Fruit fly (Drosophila melanogaster): ENCODE data around the gene Hsp27.
A peak's percentile ranks its signal among the peaks of the same experiment; 100 is the strongest.

Hsp27 gene

DNA sequence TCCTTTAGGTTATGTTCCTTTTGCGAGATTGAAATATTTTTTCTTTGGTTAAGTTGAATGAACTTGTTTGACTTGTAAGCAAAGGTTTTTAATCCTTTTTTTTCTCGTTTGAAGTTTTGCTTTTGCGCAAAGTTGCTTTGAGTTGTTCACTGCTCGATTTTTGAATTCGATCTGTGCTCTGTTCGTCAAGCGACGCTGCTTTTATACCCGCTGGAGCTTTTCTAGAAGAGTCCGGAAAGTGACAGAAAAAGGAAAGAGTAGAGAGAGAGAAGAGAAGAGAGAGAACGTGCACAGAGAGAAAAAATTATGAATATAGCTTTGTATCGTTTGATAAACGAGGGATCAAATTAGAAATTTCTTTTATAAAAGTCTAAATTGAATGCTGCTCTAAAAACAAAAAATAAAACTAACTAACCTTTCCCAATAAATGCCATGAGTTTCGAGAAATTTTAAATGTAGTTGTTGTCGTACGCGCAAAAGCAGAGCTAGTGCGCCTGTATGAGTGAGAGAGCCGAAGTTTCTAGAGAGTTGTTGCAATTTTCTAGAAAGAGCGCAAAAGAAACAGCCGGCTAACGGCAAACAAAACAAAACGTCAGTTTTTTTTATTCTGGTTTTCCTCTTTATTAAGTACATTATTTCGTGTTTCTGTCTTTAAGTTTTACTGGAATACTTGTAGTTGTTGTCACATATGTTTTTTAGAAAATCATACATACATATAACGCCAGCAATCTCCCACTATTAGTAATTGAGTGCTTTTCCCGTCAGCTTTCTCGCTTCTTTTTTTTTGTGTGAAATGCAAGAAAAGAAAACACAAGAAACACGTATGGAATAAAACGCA is 6.4 kb upstream of the Hsp27 start, which contains the start of gene Hsp26 (continued):
- TF ChIP-seq CG32767 (GFP tag; IDR thresholded peaks at IDR 0.05): peak; percentile 86
- TF ChIP-seq CG4282 (GFP tag; optimal IDR thresholded peaks at IDR 0.05): no peak
- TF ChIP-seq jing (GFP tag; optimal IDR thresholded peaks at IDR 0.05): peak; percentile 57
- no peak for TF ChIP-seq pzg (GFP tag; optimal IDR thresholded peaks at IDR 0.05)
- TF ChIP-seq lmd (GFP tag; IDR thresholded peaks at IDR 0.05): peak; percentile 77
- TF ChIP-seq CG30431 (GFP tag; optimal IDR thresholded peaks at IDR 0.05): peak; percentile 18
- peak; percentile 37; the same call in 1 of the 3 replicates for TF ChIP-seq CG34224 (GFP tag; IDR thresholded peaks at IDR 0.05; ENCODE audit: partially characterized antibody)
- peak; percentile 82 for TF ChIP-seq HLH54F (GFP tag; optimal IDR thresholded peaks at IDR 0.05)
- no peak for TF ChIP-seq CG10565 (GFP tag; optimal IDR thresholded peaks at IDR 0.05)
- TF ChIP-seq CG1792 (GFP tag; optimal IDR thresholded peaks at IDR 0.05): peak; percentile 78
- TF ChIP-seq nau (GFP tag; optimal IDR thresholded peaks at IDR 0.05): peak; percentile 87
- TF ChIP-seq D19B (GFP tag; optimal IDR thresholded peaks at IDR 0.05): peak; percentile 54
- no peak for TF ChIP-seq Gsc (GFP tag; IDR thresholded peaks at IDR 0.05)
- peak; percentile 80 for TF ChIP-seq scrt (GFP tag; optimal IDR thresholded peaks at IDR 0.05)
- peak; percentile 89 for TF ChIP-seq CG2712 (tag; optimal IDR thresholded peaks at IDR 0.05)
- peak; percentile 75; the same call in 2 of the 3 replicates for TF ChIP-seq otp (GFP tag; IDR thresholded peaks at IDR 0.05)
- TF ChIP-seq CG18262 (tag; optimal IDR thresholded peaks at IDR 0.05): peak; percentile 86
- no peak for TF ChIP-seq Hey (tag; optimal IDR thresholded peaks at IDR 0.05)
- TF ChIP-seq ATbp (GFP tag; optimal IDR thresholded peaks at IDR 0.05): peak; percentile 87
- no peak for TF ChIP-seq sc (optimal IDR thresholded peaks at IDR 0.05)
- TF ChIP-seq sc (GFP tag; optimal IDR thresholded peaks at IDR 0.05): peak; percentile 72
- peak; percentile 84 for TF ChIP-seq grau (tag; optimal IDR thresholded peaks at IDR 0.05)
- TF ChIP-seq CG6175 (GFP tag; IDR thresholded peaks at IDR 0.05): no peak
- peak; percentile 45 for TF ChIP-seq CG12104 (GFP tag; optimal IDR thresholded peaks at IDR 0.05)
- peak; percentile 57 for TF ChIP-seq CG3065 (GFP tag; optimal IDR thresholded peaks at IDR 0.05)
- TF ChIP-seq HmgZ (tag; optimal IDR thresholded peaks at IDR 0.05): peak; percentile 72
- peak; percentile 87 for TF ChIP-seq CG10366 (GFP tag; IDR thresholded peaks at IDR 0.05)
- TF ChIP-seq HmgD (GFP tag; optimal IDR thresholded peaks at IDR 0.05): no peak
- TF ChIP-seq fd102C (GFP tag; optimal IDR thresholded peaks at IDR 0.05): peak; percentile 27
- peak; percentile 90 for TF ChIP-seq CG11695 (GFP tag; IDR thresholded peaks at IDR 0.05)
- peak; percentile 70 for TF ChIP-seq org-1 (GFP tag; optimal IDR thresholded peaks at IDR 0.05)
- TF ChIP-seq Sox102F (GFP tag; optimal IDR thresholded peaks at IDR 0.05): peak; percentile 90
- 0 out of 2 replicates have a peak, but pooled peaks have one; percentile 17 for TF ChIP-seq unc-4 (GFP tag; IDR thresholded peaks at IDR 0.05; ENCODE audit: partially characterized antibody)
- TF ChIP-seq ERR (GFP tag; optimal IDR thresholded peaks at IDR 0.05): peak; percentile 42
- peak; percentile 31 for TF ChIP-seq Fer2 (tag; optimal IDR thresholded peaks at IDR 0.05)
- TF ChIP-seq fru (optimal IDR thresholded peaks at IDR 0.05): no peak
- peak; percentile 80 for TF ChIP-seq CG10209 (GFP tag; optimal IDR thresholded peaks at IDR 0.05)
- TF ChIP-seq Bdp1 (GFP tag; optimal IDR thresholded peaks at IDR 0.05): peak; percentile 70
- no peak for TF ChIP-seq CG42726 (GFP tag; IDR thresholded peaks at IDR 0.05; ENCODE audit: partially characterized antibody)
- no peak for TF ChIP-seq da (GFP tag; optimal IDR thresholded peaks at IDR 0.05)
- peak; percentile 62 for TF ChIP-seq CG18011 (GFP tag; optimal IDR thresholded peaks at IDR 0.05)
- TF ChIP-seq Dip2 (GFP tag; IDR thresholded peaks at IDR 0.05): no peak
- TF ChIP-seq CG2129 (GFP tag; IDR thresholded peaks at IDR 0.05; ENCODE audit: partially characterized antibody): no peak
- no peak for TF ChIP-seq aop (GFP tag; IDR thresholded peaks at IDR 0.05)
- TF ChIP-seq az2 (GFP tag; optimal IDR thresholded peaks at IDR 0.05): peak; percentile 85
- peak; percentile 77 for TF ChIP-seq esg (GFP tag; conservative IDR thresholded peaks at IDR 0.05)
- TF ChIP-seq Oaz (GFP tag; IDR thresholded peaks at IDR 0.05): peak; percentile 53; the same call in 1 of the 2 replicates
- no peak for TF ChIP-seq gfzf (GFP tag; optimal IDR thresholded peaks at IDR 0.05)
- TF ChIP-seq Optix (GFP tag; IDR thresholded peaks at IDR 0.05): peak; percentile 23; the same call in 1 of the 3 replicates
